Fruit fly (Drosophila melanogaster): Measurements from ENCODE around the gene LSm-4.
A peak's percentile ranks its signal among the peaks of the same experiment; 100 is the strongest.

The LSm-4 gene

dm6 chr2L:10430802-10431476, 25.9 kb upstream of the LSm-4 start, which contains the start of the genes Bug22 and TfIIB (continued):
- peak; percentile 62 for TF ChIP-seq maf-S (GFP tag; optimal IDR thresholded peaks at IDR 0.05)
- no peak for TF ChIP-seq sima (GFP tag; optimal IDR thresholded peaks at IDR 0.05)
- peak; percentile 43 for TF ChIP-seq pnt (GFP tag; optimal IDR thresholded peaks at IDR 0.05)
- TF ChIP-seq CG1603 (tag; optimal IDR thresholded peaks at IDR 0.05), result peak; percentile 99
- TF ChIP-seq gt (GFP tag; IDR thresholded peaks at IDR 0.05), result no peak
- TF ChIP-seq ftz-f1 (GFP tag; optimal IDR thresholded peaks at IDR 0.05), result peak; percentile 58
- TF ChIP-seq Hand (GFP tag; optimal IDR thresholded peaks at IDR 0.05), result no peak
- peak; percentile 71 for TF ChIP-seq CG1602 (GFP tag; optimal IDR thresholded peaks at IDR 0.05)
- no peak for TF ChIP-seq pan (optimal IDR thresholded peaks at IDR 0.05)
- TF ChIP-seq pan (GFP tag; optimal IDR thresholded peaks at IDR 0.05 in 1 of 2, IDR thresholded peaks at IDR 0.05 in 1 of 2), result peak in 1 of 2 experiments; percentile 76
- peak; percentile 74 for TF ChIP-seq Sry-δ (GFP tag; optimal IDR thresholded peaks at IDR 0.05)
- TF ChIP-seq CG9437 (GFP tag; optimal IDR thresholded peaks at IDR 0.05), result peak; percentile 34
- TF ChIP-seq CG8089 (GFP tag; optimal IDR thresholded peaks at IDR 0.05), result peak; percentile 27
- TF ChIP-seq Stat92E (GFP tag; optimal IDR thresholded peaks at IDR 0.05), result no peak
- TF ChIP-seq CHES-1-like (GFP tag; optimal IDR thresholded peaks at IDR 0.05), result peak; percentile 81
- TF ChIP-seq Dip3 (GFP tag; optimal IDR thresholded peaks at IDR 0.05), result peak; percentile 70
- TF ChIP-seq vnd (GFP tag; IDR thresholded peaks at IDR 0.05; ENCODE audit: partially characterized antibody), result no peak
- peak; percentile 73 for TF ChIP-seq CG3847 (GFP tag; IDR thresholded peaks at IDR 0.05)
- peak; percentile 93 for TF ChIP-seq pfk (GFP tag; optimal IDR thresholded peaks at IDR 0.05)
- TF ChIP-seq CG16815 (GFP tag; optimal IDR thresholded peaks at IDR 0.05), result no peak
- TF ChIP-seq E2f2 (GFP tag; IDR thresholded peaks at IDR 0.05), result peak; percentile 41; the same call in 1 of the 2 replicates
- no peak for TF ChIP-seq CG2875 (GFP tag; optimal IDR thresholded peaks at IDR 0.05)
- TF ChIP-seq CG3838 (GFP tag; optimal IDR thresholded peaks at IDR 0.05), result no peak
- peak; percentile 80 for TF ChIP-seq CG10543 (GFP tag; optimal IDR thresholded peaks at IDR 0.05)
- TF ChIP-seq schlank (tag; optimal IDR thresholded peaks at IDR 0.05), result peak; percentile 33
- TF ChIP-seq Atf3 (GFP tag; optimal IDR thresholded peaks at IDR 0.05), result peak; percentile 47
- TF ChIP-seq gro (GFP tag; optimal IDR thresholded peaks at IDR 0.05), result peak; percentile 19
- no peak for TF ChIP-seq CG8765 (GFP tag; IDR thresholded peaks at IDR 0.05)
- TF ChIP-seq CG14014 (GFP tag; IDR thresholded peaks at IDR 0.05), result peak; percentile 71
- TF ChIP-seq CG10979 (tag; optimal IDR thresholded peaks at IDR 0.05), result peak; percentile 42
- TF ChIP-seq Hey (tag; optimal IDR thresholded peaks at IDR 0.05), result no peak
- TF ChIP-seq CG11456 (GFP tag; IDR thresholded peaks at IDR 0.05), result peak; percentile 90
- no peak for TF ChIP-seq CG12071 (GFP tag; optimal IDR thresholded peaks at IDR 0.05)
- TF ChIP-seq Camta (GFP tag; optimal IDR thresholded peaks at IDR 0.05), result peak; percentile 53
- TF ChIP-seq lola (GFP tag; optimal IDR thresholded peaks at IDR 0.05), result peak in 1 of 3 experiments; percentile 54
- no peak for TF ChIP-seq CTCF (GFP tag; optimal IDR thresholded peaks at IDR 0.05)
- peak; percentile 70 for TF ChIP-seq CG14441 (GFP tag; IDR thresholded peaks at IDR 0.05)
- no peak for TF ChIP-seq br (optimal IDR thresholded peaks at IDR 0.05)
- peak; percentile 84 for TF ChIP-seq vvl (GFP tag; IDR thresholded peaks at IDR 0.05)
- TF ChIP-seq oc (tag; optimal IDR thresholded peaks at IDR 0.05), result no peak
- no peak for TF ChIP-seq h (optimal IDR thresholded peaks at IDR 0.05)
- peak; percentile 29 for TF ChIP-seq fd96Cb (tag; optimal IDR thresholded peaks at IDR 0.05)
- peak; percentile 75 for TF ChIP-seq sug (tag; optimal IDR thresholded peaks at IDR 0.05)
- no peak for TF ChIP-seq klu (GFP tag; IDR thresholded peaks at IDR 0.05)
- TF ChIP-seq chn (GFP tag; optimal IDR thresholded peaks at IDR 0.05), result peak; percentile 81
- no peak for TF ChIP-seq corto (GFP tag; optimal IDR thresholded peaks at IDR 0.05)
- TF ChIP-seq chinmo (GFP tag; IDR thresholded peaks at IDR 0.05; ENCODE audit: partially characterized antibody), result no peak
- peak; percentile 47 for TF ChIP-seq CG13287 (GFP tag; IDR thresholded peaks at IDR 0.05; ENCODE audit: partially characterized antibody)
- peak; percentile 75 for TF ChIP-seq CG4424 (GFP tag; optimal IDR thresholded peaks at IDR 0.05)
- peak; percentile 72 for TF ChIP-seq CG12155 (GFP tag; optimal IDR thresholded peaks at IDR 0.05)
- peak; percentile 57 to 93 for TF ChIP-seq Pdp1 (GFP tag; optimal IDR thresholded peaks at IDR 0.05)

All from whole organism, embryonic.